Worm (Caenorhabditis elegans) whole organism, midembryonic: ENCODE measurements around the gene Y17G7B.23.
A peak's percentile ranks its signal among the peaks of the same experiment; 100 is the strongest.

Experiments used
- T22C8.4 ChIP-seq: fragments of 200-800 bp; sonication (Bioruptor generic); IDR thresholded peaks from 2 replicates; pipeline ENCODE4 v1.3.6; 2022; ENCODE audit warnings: missing genetic modification characterization, missing compliant biosample characterization
- cog-1 ChIP-seq: sonication (generic microtip); optimal IDR thresholded peaks from 2 replicates; lab custom pipeline; 2016; ENCODE audit warnings: missing genetic modification characterization, missing compliant biosample characterization
- flt-1 ChIP-seq: fragments of 200-800 bp; sonication (Bioruptor generic); IDR thresholded peaks from 2 replicates; pipeline ENCODE4 v1.3.6; 2022; ENCODE audit warnings: missing genetic modification characterization, missing compliant biosample characterization
- klf-2 ChIP-seq: fragments of 200-800 bp; sonication (Bioruptor generic); conservative IDR thresholded peaks from 2 replicates; pipeline ENCODE4 v1.3.6; 2022; ENCODE audit warnings: missing genetic modification reagents, missing genetic modification characterization, missing compliant biosample characterization
- med-1 ChIP-seq: sonication (generic microtip); optimal IDR thresholded peaks from 2 replicates; lab custom pipeline; 2017; ENCODE audit warnings: missing genetic modification characterization, mild to moderate bottlenecking, missing compliant biosample characterization, antibody characterized with exemption, missing genetic modification reagents; ENCODE audit not compliant: insufficient read depth
- ref-1 ChIP-seq: fragments of 200-800 bp; sonication (Bioruptor generic); conservative IDR thresholded peaks from 2 replicates; pipeline ENCODE4 v1.3.6; 2022; ENCODE audit warnings: missing genetic modification reagents, missing genetic modification characterization, missing compliant biosample characterization
- tab-1 ChIP-seq: fragments of 200-800 bp; sonication (Bioruptor generic); IDR thresholded peaks from 2 replicates; pipeline ENCODE4 v1.3.6; 2022; ENCODE audit warnings: missing genetic modification characterization, missing compliant biosample characterization
- ztf-23 ChIP-seq: fragments of 200-800 bp; sonication (Bioruptor generic); IDR thresholded peaks from 2 replicates; pipeline ENCODE4 v1.3.6; 2022; ENCODE audit warnings: missing genetic modification reagents, missing genetic modification characterization, missing compliant biosample characterization
- ztf-29 ChIP-seq: fragments of 200-800 bp; sonication (Bioruptor generic); IDR thresholded peaks from 2 replicates; pipeline ENCODE4 v1.3.6; 2022; ENCODE audit warnings: missing genetic modification reagents, missing genetic modification characterization, missing compliant biosample characterization

Gene Y17G7B.23

DNA sequence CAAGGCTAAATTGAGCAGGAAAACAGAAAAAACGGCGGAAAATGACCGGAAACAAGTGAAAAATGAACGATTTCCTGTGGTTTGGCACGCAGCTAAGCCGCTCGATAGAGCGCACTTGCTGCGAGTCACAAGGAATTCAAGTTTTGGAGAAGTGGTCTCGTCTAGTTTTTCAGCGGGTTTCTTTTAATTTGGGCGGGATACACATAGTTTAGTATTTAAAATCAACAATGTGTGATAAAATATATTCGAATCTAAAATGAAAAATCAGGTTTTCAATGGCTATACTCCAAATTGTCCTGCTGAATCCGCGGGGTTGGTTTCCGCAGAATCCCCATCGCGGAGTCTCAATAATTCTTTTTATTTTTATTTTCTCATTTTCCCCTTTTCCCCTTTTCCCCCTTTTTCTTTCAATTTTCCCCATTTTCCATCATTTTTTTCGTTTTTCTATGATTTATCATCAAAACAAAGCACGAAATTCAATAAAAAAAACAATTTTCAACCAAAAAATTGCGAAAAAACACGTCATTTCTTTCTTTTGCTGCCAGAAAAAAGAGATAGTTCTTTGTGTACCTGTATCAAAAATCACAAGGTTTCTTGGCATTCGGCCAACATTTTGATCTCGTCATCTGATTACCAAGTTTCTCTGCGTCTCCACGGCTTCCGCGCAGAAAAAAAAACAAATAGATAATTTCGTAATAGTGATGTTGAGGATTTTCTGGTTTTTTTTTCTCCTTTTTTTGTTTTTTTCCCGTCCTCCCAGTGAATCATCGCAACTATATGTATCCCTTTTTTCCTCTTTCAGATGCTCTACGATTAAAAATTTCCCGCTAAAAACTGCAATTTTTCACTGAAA lies 43.3 kb downstream of the Y17G7B.23 start, which contains the start of gene ippk-1:
ippk-1 (plus strand) TSS at position 803 of the 853 bp plus-strand sequence.
- TF ChIP-seq klf-2 (GFP tag; lab: Robert Waterston, UW) (peak; percentile 72), med-1 (GFP tag; lab: Kevin White, UChicago) (no peak), flt-1 (GFP tag; lab: Robert Waterston, UW) (no peak; the same call in none of the 2 replicates), T22C8.4 (peak; percentile 68), ztf-23 (GFP tag; lab: Robert Waterston, UW) (peak; percentile 66; the same call in 1 of the 2 replicates), tab-1 (no peak), cog-1 (tag; lab: Kevin White, UChicago) (peak; percentile 78), ref-1 (GFP tag; lab: Robert Waterston, UW) (0 out of 2 replicates have a peak, but pooled peaks have one; percentile 24), ztf-29 (GFP tag; lab: Robert Waterston, UW) (no peak)

DNA sequence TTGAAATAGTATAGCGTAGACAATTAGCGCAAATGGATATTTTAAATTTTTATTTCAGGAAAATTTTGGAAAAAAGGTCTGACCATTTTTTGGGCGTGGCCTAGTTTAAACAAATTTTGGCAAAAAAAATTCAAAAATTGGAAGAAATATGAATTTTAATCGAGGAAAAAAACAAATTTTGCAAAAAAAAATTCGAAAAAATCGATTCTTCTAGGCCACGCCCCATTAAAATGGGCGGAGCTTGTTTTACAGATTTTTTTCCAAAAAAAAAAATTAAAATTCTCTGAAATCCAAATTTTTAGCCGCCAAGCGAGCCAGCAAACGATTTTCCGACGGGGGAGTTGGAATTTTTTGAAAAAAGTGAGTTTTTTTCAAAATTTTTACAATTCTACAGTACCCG lies 50.3 kb downstream of the Y17G7B.23 start, which contains the start of gene nadk-2:
nadk-2 (plus strand) TSS at position 301 of the 400 bp plus-strand sequence.
- TF ChIP-seq med-1 (GFP tag; lab: Kevin White, UChicago) (no peak), tab-1 (no peak), flt-1 (GFP tag; lab: Robert Waterston, UW) (no peak), ztf-29 (GFP tag; lab: Robert Waterston, UW) (no peak), ztf-23 (GFP tag; lab: Robert Waterston, UW) (no peak), cog-1 (tag; lab: Kevin White, UChicago) (no peak), klf-2 (GFP tag; lab: Robert Waterston, UW) (no peak), ref-1 (GFP tag; lab: Robert Waterston, UW) (no peak), T22C8.4 (no peak)

ce11 chrII:12050607-12051006 lies 51.6 kb downstream of the Y17G7B.23 start:
- TF ChIP-seq tab-1 (no peak), ref-1 (GFP tag; lab: Robert Waterston, UW) (no peak), flt-1 (GFP tag; lab: Robert Waterston, UW) (no peak)
